Worm (Caenorhabditis elegans) whole organism, L1 larva: ENCODE results near the gene F16B4.5.

Experiments
- C04F5.9 ChIP-seq: sonication (generic microtip); optimal IDR thresholded peaks from 2 replicates; lab custom pipeline; 2016; ENCODE audit warnings: missing genetic modification characterization, missing compliant biosample characterization
- C16A3.4 ChIP-seq: fragments of 150-350 bp; optimal IDR thresholded peaks from 2 replicates; lab custom pipeline; 2014; ENCODE audit warnings: missing biosample characterization, missing genetic modification characterization
- Y116A8C.19 ChIP-seq: sonication (generic microtip); optimal IDR thresholded peaks from 2 replicates; lab custom pipeline; 2016; ENCODE audit warnings: missing compliant biosample characterization, missing genetic modification characterization, borderline replicate concordance
- aha-1 ChIP-seq: fragments of 150-350 bp; optimal IDR thresholded peaks from 2 replicates; lab custom pipeline; 2014; ENCODE audit warnings: missing biosample characterization, missing genetic modification characterization
- alr-1 ChIP-seq: fragments of 200-800 bp; sonication (Bioruptor generic); optimal IDR thresholded peaks from 2 replicates; lab custom pipeline; 2018; ENCODE audit warnings: borderline replicate concordance, mild to moderate bottlenecking, missing genetic modification characterization, missing compliant biosample characterization
- blmp-1 ChIP-seq: fragments of 150-350 bp; optimal IDR thresholded peaks from 2 replicates; lab custom pipeline; 2014; ENCODE audit warnings: missing biosample characterization, missing genetic modification characterization
- ceh-82 ChIP-seq, 3 experiments: fragments of 150-350 bp in 1 of 3; sonication (generic microtip) in 2 of 3; optimal IDR thresholded peaks; 2 replicates each; lab custom pipeline; 2014 to 2017; ENCODE audit warnings: missing biosample characterization in 3 of 3, missing genetic modification characterization in 3 of 3
- dpl-1 ChIP-seq, 3 experiments: fragments of 150-350 bp in 2 of 3; sonication (generic microtip) in 1 of 3; optimal IDR thresholded peaks; 2 replicates each; lab custom pipeline; 2014 to 2017; ENCODE audit warnings: missing biosample characterization in 3 of 3, missing genetic modification characterization in 3 of 3, missing genetic modification reagents in 3 of 3
- dsc-1 ChIP-seq: sonication (generic microtip); optimal IDR thresholded peaks from 2 replicates; lab custom pipeline; 2016; ENCODE audit warnings: mild to moderate bottlenecking, missing genetic modification characterization, missing compliant biosample characterization
- egl-27 ChIP-seq, 2 experiments: fragments of 150-350 bp in 1 of 2; sonication (generic microtip); optimal IDR thresholded peaks; 3 replicates each; lab custom pipeline; 2017 to 2018; ENCODE audit warnings: missing biosample characterization in 2 of 2, missing genetic modification characterization in 2 of 2, missing genetic modification reagents in 2 of 2
- elt-2 ChIP-seq: sonication (generic microtip); optimal IDR thresholded peaks from 2 replicates; lab custom pipeline; 2016; ENCODE audit warnings: missing genetic modification characterization, mild to moderate bottlenecking, inconsistent platforms, missing compliant biosample characterization, missing genetic modification reagents
- ets-5 ChIP-seq: fragments of 200-800 bp; sonication (Bioruptor generic); IDR thresholded peaks from 2 replicates; pipeline ENCODE4 v1.3.6; 2022; ENCODE audit warnings: missing genetic modification characterization, missing compliant biosample characterization
- hlh-17 ChIP-seq: fragments of 200-800 bp; sonication (Bioruptor generic); optimal IDR thresholded peaks from 2 replicates; lab custom pipeline; 2018; ENCODE audit warnings: missing genetic modification characterization, mild to moderate bottlenecking, missing compliant biosample characterization, moderate library complexity, borderline replicate concordance
- hlh-4 ChIP-seq: sonication (generic microtip); optimal IDR thresholded peaks from 2 replicates; lab custom pipeline; 2016; ENCODE audit warnings: mild to moderate bottlenecking, missing genetic modification characterization, missing compliant biosample characterization
- irx-1 ChIP-seq: sonication (generic microtip); optimal IDR thresholded peaks from 2 replicates; lab custom pipeline; 2016; ENCODE audit warnings: missing genetic modification characterization, missing compliant biosample characterization
- jun-1 ChIP-seq: fragments of 150-350 bp; optimal IDR thresholded peaks from 2 replicates; lab custom pipeline; 2014; ENCODE audit warnings: missing biosample characterization, missing genetic modification reagents, missing genetic modification characterization
- lin-15B ChIP-seq: fragments of 150-350 bp; sonication (generic microtip); optimal IDR thresholded peaks from 3 replicates; lab custom pipeline; 2014; ENCODE audit warnings: missing biosample characterization, missing genetic modification characterization
- lsy-2 ChIP-seq, 2 experiments: fragments of 150-350 bp; optimal IDR thresholded peaks; 2 replicates each; lab custom pipeline; 2014; ENCODE audit warnings: missing biosample characterization in 2 of 2, missing genetic modification characterization in 2 of 2
- mab-9 ChIP-seq: fragments of 200-800 bp; sonication (Bioruptor generic); IDR thresholded peaks from 2 replicates; pipeline ENCODE4 v1.3.6; 2022; ENCODE audit warnings: missing genetic modification reagents, missing genetic modification characterization, missing compliant biosample characterization
- mef-2 ChIP-seq: fragments of 150-350 bp; optimal IDR thresholded peaks from 2 replicates; lab custom pipeline; 2014; ENCODE audit warnings: missing biosample characterization, missing genetic modification characterization
- nhr-19 ChIP-seq: fragments of 200-800 bp; sonication (Bioruptor generic); conservative IDR thresholded peaks from 2 replicates; pipeline ENCODE4 v1.3.6; 2022; ENCODE audit warnings: missing genetic modification characterization, missing compliant biosample characterization
- nhr-20 ChIP-seq: sonication (generic microtip); optimal IDR thresholded peaks from 2 replicates; lab custom pipeline; 2016; ENCODE audit warnings: mild to moderate bottlenecking, missing genetic modification characterization, missing compliant biosample characterization
- nhr-28 ChIP-seq: fragments of 150-350 bp; optimal IDR thresholded peaks from 2 replicates; lab custom pipeline; 2014; ENCODE audit warnings: missing biosample characterization, missing genetic modification characterization
- nhr-47 ChIP-seq: sonication (generic microtip); optimal IDR thresholded peaks from 2 replicates; lab custom pipeline; 2016; ENCODE audit warnings: mild to moderate bottlenecking, missing genetic modification characterization, moderate library complexity, missing compliant biosample characterization
- nhr-71 ChIP-seq: sonication (generic microtip); optimal IDR thresholded peaks from 2 replicates; lab custom pipeline; 2016; ENCODE audit warnings: mild to moderate bottlenecking, missing genetic modification characterization, moderate library complexity, missing compliant biosample characterization
- nhr-76 ChIP-seq: sonication (generic microtip); optimal IDR thresholded peaks from 2 replicates; lab custom pipeline; 2017; ENCODE audit warnings: missing biosample characterization, missing genetic modification characterization
- nhr-84 ChIP-seq: sonication (generic microtip); optimal IDR thresholded peaks from 2 replicates; lab custom pipeline; 2017; ENCODE audit warnings: missing biosample characterization, missing genetic modification characterization
- nhr-90 ChIP-seq: sonication (generic microtip); optimal IDR thresholded peaks from 2 replicates; lab custom pipeline; 2016; ENCODE audit warnings: mild to moderate bottlenecking, missing genetic modification characterization, missing compliant biosample characterization; ENCODE audit not compliant: poor library complexity
- pag-3 ChIP-seq: sonication (generic microtip); optimal IDR thresholded peaks from 2 replicates; lab custom pipeline; 2017; ENCODE audit warnings: missing genetic modification characterization, mild to moderate bottlenecking, missing compliant biosample characterization, antibody characterized with exemption, borderline replicate concordance; ENCODE audit not compliant: insufficient read depth
- pax-3 ChIP-seq: fragments of 200-800 bp; sonication (Bioruptor generic); optimal IDR thresholded peaks from 2 replicates; lab custom pipeline; 2018; ENCODE audit warnings: mild to moderate bottlenecking, missing genetic modification characterization, moderate library complexity, missing compliant biosample characterization
- pqm-1 ChIP-seq: sonication (generic microtip); optimal IDR thresholded peaks from 3 replicates; lab custom pipeline; 2017; ENCODE audit warnings: missing biosample characterization, missing genetic modification characterization
- rnt-1 ChIP-seq: sonication (generic microtip); optimal IDR thresholded peaks from 2 replicates; lab custom pipeline; 2016; ENCODE audit warnings: mild to moderate bottlenecking, missing genetic modification characterization, moderate library complexity, missing compliant biosample characterization
- skn-1 ChIP-seq: fragments of 150-350 bp; optimal IDR thresholded peaks from 2 replicates; lab custom pipeline; 2014; ENCODE audit warnings: missing biosample characterization, missing genetic modification characterization
- snpc-4 ChIP-seq: fragments of 150-350 bp; optimal IDR thresholded peaks from 2 replicates; lab custom pipeline; 2014; ENCODE audit warnings: missing biosample characterization, missing genetic modification characterization
- snu-23 ChIP-seq: sonication (generic microtip); optimal IDR thresholded peaks from 2 replicates; lab custom pipeline; 2016; ENCODE audit warnings: missing genetic modification characterization, missing compliant biosample characterization
- sox-4 ChIP-seq: sonication (generic microtip); optimal IDR thresholded peaks from 2 replicates; lab custom pipeline; 2016; ENCODE audit warnings: missing genetic modification characterization, missing compliant biosample characterization
- swsn-7 ChIP-seq: sonication (generic microtip); optimal IDR thresholded peaks from 2 replicates; lab custom pipeline; 2016; ENCODE audit warnings: missing genetic modification characterization, missing compliant biosample characterization
- tbx-2 ChIP-seq: sonication (generic microtip); optimal IDR thresholded peaks from 2 replicates; lab custom pipeline; 2016; ENCODE audit warnings: missing genetic modification characterization, missing compliant biosample characterization
- tlp-1 ChIP-seq: fragments of 150-350 bp; optimal IDR thresholded peaks from 2 replicates; lab custom pipeline; 2014; ENCODE audit warnings: missing biosample characterization, missing genetic modification characterization
- unc-130 ChIP-seq: fragments of 150-350 bp; optimal IDR thresholded peaks from 2 replicates; lab custom pipeline; 2017; ENCODE audit warnings: missing biosample characterization, missing genetic modification characterization, inconsistent platforms
- unc-86 ChIP-seq: sonication (generic microtip); optimal IDR thresholded peaks from 2 replicates; lab custom pipeline; 2016; ENCODE audit warnings: missing genetic modification characterization, missing compliant biosample characterization
- xbp-1 ChIP-seq: sonication (generic microtip); optimal IDR thresholded peaks from 2 replicates; lab custom pipeline; 2016; ENCODE audit warnings: missing genetic modification characterization, missing compliant biosample characterization
- zip-4 ChIP-seq: fragments of 200-800 bp; sonication (Bioruptor generic); optimal IDR thresholded peaks from 2 replicates; lab custom pipeline; 2018; ENCODE audit warnings: mild to moderate bottlenecking, missing genetic modification characterization, moderate library complexity, missing compliant biosample characterization

Gene F16B4.5

ce11 chrV:1588128-1588527, at the start of gene F16B4.5:
Gene F16B4.5, plus strand, starts transcription at chrV:1588428.
- TF ChIP-seq nhr-19 (GFP tag; lab: Robert Waterston, UW) (no peak), nhr-90 (tag; lab: Kevin White, UChicago) (no peak), egl-27 (tag; optimal IDR thresholded peaks at IDR 0.05; lab: Kevin White, UChicago) (no peak), rnt-1 (tag; lab: Kevin White, UChicago) (no peak), swsn-7 (tag; lab: Kevin White, UChicago) (no peak), dpl-1 (GFP tag; optimal IDR thresholded peaks at IDR 0.05; lab: Kevin White, UChicago) (no peak), dsc-1 (no peak), skn-1 (tag; lab: Kevin White, UChicago) (no peak), blmp-1 (tag; lab: Kevin White, UChicago) (no peak), pax-3 (tag; lab: Kevin White, UChicago) (no peak), nhr-20 (no peak), alr-1 (no peak), unc-130 (tag; lab: Kevin White, UChicago) (no peak), nhr-47 (tag; lab: Kevin White, UChicago) (no peak), hlh-17 (no peak), lsy-2 (tag; optimal IDR thresholded peaks at IDR 0.05; lab: Kevin White, UChicago) (no peak), pqm-1 (tag; lab: Kevin White, UChicago) (no peak), C16A3.4 (tag; lab: Kevin White, UChicago) (no peak)

DNA sequence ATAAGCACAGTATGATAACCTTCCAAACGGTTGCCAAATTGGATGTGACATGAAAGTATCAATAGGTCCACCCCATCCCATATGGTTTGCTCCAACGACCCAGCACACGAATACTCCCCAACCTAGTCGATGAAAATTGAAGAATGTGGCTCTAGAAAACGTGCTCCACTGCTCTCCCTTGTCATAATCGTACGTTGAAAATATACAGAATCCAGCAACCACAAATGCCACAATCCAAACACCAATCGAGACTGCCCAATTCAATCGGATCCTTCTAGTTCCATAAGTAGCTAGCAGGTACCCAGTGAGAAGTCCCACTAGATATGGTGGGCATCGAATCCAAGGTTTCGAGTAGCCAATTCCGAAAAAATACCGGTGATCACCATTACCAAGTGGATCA, 49.4 kb upstream of the F16B4.5 start:
- TF ChIP-seq ceh-82 (tag; optimal IDR thresholded peaks at IDR 0.05; lab: Kevin White, UChicago): no peak
- no peak for TF ChIP-seq C16A3.4 (tag; lab: Kevin White, UChicago)
- TF ChIP-seq, all 84 proteins: peak for 0

DNA sequence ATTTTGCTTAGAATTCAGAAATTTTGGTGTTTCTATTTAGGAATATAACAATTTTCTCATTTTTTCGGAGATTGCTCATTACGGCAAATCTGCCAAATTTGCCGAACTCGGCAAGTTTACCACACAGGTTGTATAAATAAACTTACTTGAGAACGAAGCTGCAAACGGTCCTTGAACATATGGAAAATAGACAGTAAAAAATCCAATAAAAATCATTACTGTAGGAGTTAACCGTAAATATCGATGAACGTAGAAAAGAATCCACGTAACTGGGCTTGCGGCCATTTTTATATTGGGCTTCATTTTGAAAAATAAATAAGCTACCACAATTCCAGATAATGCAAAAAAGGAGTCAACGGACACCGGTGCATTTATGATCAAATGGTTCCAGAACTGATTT, 48.0 kb upstream of the F16B4.5 start:
- 0 out of 2 replicates have a peak, but pooled peaks have one; percentile 33 for TF ChIP-seq ets-5
- no peak for TF ChIP-seq lsy-2 (tag; optimal IDR thresholded peaks at IDR 0.05; lab: Kevin White, UChicago)

- no peak for TF ChIP-seq nhr-71 (tag; lab: Kevin White, UChicago)
- TF ChIP-seq unc-86 (tag; lab: Kevin White, UChicago): no peak
- TF ChIP-seq nhr-84 (tag; lab: Kevin White, UChicago): no peak
- TF ChIP-seq blmp-1 (tag; lab: Kevin White, UChicago): no peak
- TF ChIP-seq nhr-47 (tag; lab: Kevin White, UChicago): no peak
- no peak for TF ChIP-seq ceh-82 (tag; optimal IDR thresholded peaks at IDR 0.05; lab: Kevin White, UChicago)
Observed at ce11 chrV:1541786-1542185, 46.4 kb upstream of the F16B4.5 start, which contains the start of gene oac-31. Gene oac-31, minus strand, starts transcription at chrV:1541886.

DNA sequence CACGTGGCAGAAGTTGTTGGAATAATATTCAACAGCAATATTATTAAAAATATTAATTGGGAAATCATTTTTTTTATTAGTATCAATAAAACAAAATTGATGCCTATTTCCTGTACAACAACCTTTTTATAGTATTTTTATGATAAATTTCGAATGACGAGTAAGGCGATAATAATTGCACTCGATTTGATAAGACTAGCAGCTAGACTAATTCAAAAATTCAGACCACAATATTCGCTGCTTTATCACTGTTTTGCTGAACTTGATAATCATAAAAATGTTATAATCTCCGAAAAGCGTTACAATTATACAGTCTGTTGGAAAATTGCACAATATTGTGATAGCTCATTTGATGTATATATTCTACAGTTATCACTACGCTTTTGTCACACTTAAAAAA, 42.5 kb upstream of the F16B4.5 start, which contains the start of gene oac-32:
oac-32 (minus strand) TSS at position 90 of the 400 bp plus-strand sequence.
- TF ChIP-seq sox-4 (no peak), snu-23 (GFP tag; lab: Kevin White, UChicago) (no peak), elt-2 (tag; lab: Kevin White, UChicago) (peak; percentile 78), lin-15B (no peak), mef-2 (tag; lab: Kevin White, UChicago) (no peak)

DNA sequence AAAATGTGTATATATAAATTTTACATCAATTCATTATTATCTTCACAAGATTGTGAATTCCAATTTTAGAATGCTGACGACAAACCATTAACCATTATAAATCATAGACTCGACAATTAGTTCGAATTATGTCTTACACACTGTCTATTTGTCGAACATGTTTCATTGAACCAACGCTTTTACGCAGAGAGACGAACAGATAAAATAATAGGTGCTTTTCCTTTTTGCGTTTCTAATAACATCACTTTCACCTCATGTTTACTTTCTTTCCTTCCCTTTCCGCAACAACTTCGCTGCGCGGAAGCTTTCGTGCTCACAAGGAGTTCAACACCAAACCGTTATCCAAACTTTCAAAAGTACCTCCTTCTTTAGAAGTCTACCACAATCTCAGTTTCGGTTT, 40.4 kb upstream of the F16B4.5 start, which contains the start of gene F52F10.2:
F52F10.2 (plus strand) TSS at position 301 of the 400 bp plus-strand sequence.
- TF ChIP-seq mab-9 (no peak), Y116A8C.19 (tag; lab: Kevin White, UChicago) (no peak), hlh-4 (no peak), tbx-2 (tag; lab: Kevin White, UChicago) (no peak), hlh-17 (no peak), jun-1 (no peak), nhr-76 (tag; lab: Kevin White, UChicago) (no peak), zip-4 (GFP tag; lab: Kevin White, UChicago) (no peak), xbp-1 (tag; lab: Kevin White, UChicago) (no peak), tlp-1 (tag; lab: Kevin White, UChicago) (no peak), nhr-28 (no peak), dsc-1 (no peak), irx-1 (tag; lab: Kevin White, UChicago) (no peak), pag-3 (tag; lab: Kevin White, UChicago) (no peak), snpc-4 (tag; lab: Kevin White, UChicago) (no peak), aha-1 (tag; lab: Kevin White, UChicago) (no peak), pax-3 (tag; lab: Kevin White, UChicago) (no peak), C04F5.9 (tag; lab: Kevin White, UChicago) (no peak)
